Fruit fly (Drosophila melanogaster) whole organism, embryonic: ENCODE data around the gene sloth1.

Experiments used
- Ada2b ChIP-seq: fragments of 200-800 bp; sonication (Bioruptor generic); IDR thresholded peaks from 2 replicates; pipeline ENCODE4 v1.3.6; 2022; ENCODE audit warnings: missing biosample characterization, missing genetic modification characterization
- Awh ChIP-seq: fragments of 200-800 bp; sonication (Bioruptor generic); IDR thresholded peaks from 2 replicates; pipeline ENCODE4, ENCODE4 v1.3.6; 2022; ENCODE audit warnings: missing biosample characterization, missing genetic modification characterization
- Blimp-1 ChIP-seq: fragments of 200-800 bp; sonication (Bioruptor generic); optimal IDR thresholded peaks from 3 replicates; lab custom pipeline; 2018; ENCODE audit warnings: missing biosample characterization, missing genetic modification characterization, mild to moderate bottlenecking, moderate library complexity, missing genetic modification reagents
- CG10654 ChIP-seq: fragments of 200-800 bp; sonication (Bioruptor generic); optimal IDR thresholded peaks from 2 replicates; lab custom pipeline; 2016; ENCODE audit warnings: missing biosample characterization, missing genetic modification characterization
- CG10979 ChIP-seq: fragments of 200-800 bp; sonication (Bioruptor generic); optimal IDR thresholded peaks from 2 replicates; lab custom pipeline; 2018; ENCODE audit warnings: missing biosample characterization, mild to moderate bottlenecking, missing genetic modification characterization, moderate library complexity
- CG11504 ChIP-seq: fragments of 200-800 bp; sonication (Bioruptor generic); optimal IDR thresholded peaks from 3 replicates; lab custom pipeline; 2019; ENCODE audit warnings: missing biosample characterization, mild to moderate bottlenecking, missing genetic modification characterization, moderate library complexity
- CG11695 ChIP-seq: fragments of 200-800 bp; sonication (Bioruptor generic); IDR thresholded peaks from 3 replicates; pipeline ENCODE4 v1.3.6; 2022; ENCODE audit warnings: missing biosample characterization, missing genetic modification characterization
- CG13424 ChIP-seq: fragments of 200-800 bp; sonication (Bioruptor generic); optimal IDR thresholded peaks from 2 replicates; lab custom pipeline; 2019; ENCODE audit warnings: missing biosample characterization, mild to moderate bottlenecking, missing genetic modification characterization, moderate library complexity
- CG14441 ChIP-seq: fragments of 200-800 bp; sonication (Bioruptor generic); IDR thresholded peaks from 2 replicates; pipeline ENCODE4 v1.3.6; 2022; ENCODE audit warnings: missing biosample characterization, missing genetic modification characterization
- CG15601 ChIP-seq: fragments of 200-800 bp; sonication (Bioruptor generic); optimal IDR thresholded peaks from 3 replicates; lab custom pipeline; 2019; ENCODE audit warnings: missing biosample characterization, mild to moderate bottlenecking, missing genetic modification characterization, moderate library complexity
- CG1603 ChIP-seq: fragments of 200-800 bp; sonication (Bioruptor generic); optimal IDR thresholded peaks from 2 replicates; lab custom pipeline; 2019; ENCODE audit warnings: missing biosample characterization, mild to moderate bottlenecking, missing genetic modification characterization, moderate library complexity
- CG16813 ChIP-seq: fragments of 200-800 bp; sonication (Bioruptor generic); IDR thresholded peaks from 3 replicates; pipeline ENCODE4 v1.3.6; 2022; ENCODE audit warnings: missing biosample characterization, missing genetic modification characterization; ENCODE audit not compliant: partially characterized antibody
- CG17359 ChIP-seq: fragments of 200-800 bp; sonication (Bioruptor generic); optimal IDR thresholded peaks from 3 replicates; lab custom pipeline; 2018; ENCODE audit warnings: missing biosample characterization, mild to moderate bottlenecking, missing genetic modification characterization, moderate library complexity
- CG34224 ChIP-seq: fragments of 200-800 bp; sonication (Bioruptor generic); IDR thresholded peaks from 3 replicates; pipeline ENCODE4 v1.3.6; 2022; ENCODE audit warnings: missing biosample characterization, missing genetic modification characterization; ENCODE audit not compliant: partially characterized antibody
- CG3995 ChIP-seq: fragments of 200-800 bp; sonication (Bioruptor generic); optimal IDR thresholded peaks from 3 replicates; lab custom pipeline; 2016; ENCODE audit warnings: missing biosample characterization, missing genetic modification characterization
- Gsc ChIP-seq: fragments of 200-800 bp; sonication (Bioruptor generic); IDR thresholded peaks from 2 replicates; pipeline ENCODE4 v1.3.6; 2022; ENCODE audit warnings: missing biosample characterization, missing genetic modification characterization
- Hr78 ChIP-seq, 2 experiments: fragments of 200-800 bp in 1 of 2; fragments of >200 bp in 1 of 2; sonication (Bioruptor generic) in 1 of 2; optimal IDR thresholded peaks; 2 replicates each; lab custom pipeline; 2017 to 2019; ENCODE audit warnings: missing biosample characterization in 2 of 2, missing genetic modification characterization in 2 of 2, mild to moderate bottlenecking in 1 of 2, moderate library complexity in 1 of 2
- Oli ChIP-seq: fragments of 200-800 bp; sonication (Bioruptor generic); optimal IDR thresholded peaks from 2 replicates; lab custom pipeline; 2018; ENCODE audit warnings: missing biosample characterization, mild to moderate bottlenecking, missing genetic modification characterization, moderate library complexity
- Pdp1 ChIP-seq, 2 experiments: fragments of 200-800 bp; sonication (Bioruptor generic); optimal IDR thresholded peaks; 3 replicates each; lab custom pipeline; 2016; ENCODE audit warnings: missing biosample characterization in 2 of 2, missing genetic modification characterization in 2 of 2, mild to moderate bottlenecking in 1 of 2, moderate library complexity in 1 of 2
- Ptx1 ChIP-seq: fragments of 200-800 bp; sonication (Bioruptor generic); IDR thresholded peaks from 2 replicates; pipeline ENCODE4 v1.3.6; 2022; ENCODE audit warnings: missing biosample characterization, missing genetic modification characterization
- Xrp1 ChIP-seq: fragments of 200-800 bp; sonication (Bioruptor generic); IDR thresholded peaks from 2 replicates; pipeline ENCODE4 v1.3.6; 2022; ENCODE audit warnings: missing biosample characterization, missing genetic modification characterization
- bowl ChIP-seq: fragments of 200-800 bp; sonication (Bioruptor generic); IDR thresholded peaks from 2 replicates; pipeline ENCODE4 v1.3.6; 2022; ENCODE audit warnings: missing biosample characterization, missing genetic modification characterization
- bsh ChIP-seq, 2 experiments: fragments of 200-800 bp; sonication (Bioruptor generic); optimal IDR thresholded peaks; 2 replicates each; lab custom pipeline; 2017 to 2018; ENCODE audit warnings: mild to moderate bottlenecking in 2 of 2, missing biosample characterization in 2 of 2, missing genetic modification characterization in 2 of 2, moderate library complexity in 1 of 2
- croc ChIP-seq: fragments of 200-800 bp; sonication (Bioruptor generic); conservative IDR thresholded peaks from 3 replicates; pipeline ENCODE4 v1.3.6; 2022; ENCODE audit warnings: missing biosample characterization, missing genetic modification characterization
- crol ChIP-seq: fragments of 200-800 bp; sonication (Bioruptor generic); IDR thresholded peaks from 2 replicates; pipeline ENCODE4 v1.3.6; 2022; ENCODE audit warnings: missing biosample characterization, missing genetic modification characterization
- disco-r ChIP-seq: fragments of 200-800 bp; sonication (Bioruptor generic); optimal IDR thresholded peaks from 2 replicates; lab custom pipeline; 2016; ENCODE audit warnings: missing biosample characterization, missing genetic modification characterization
- dmrt11E ChIP-seq: fragments of 200-800 bp; sonication (Bioruptor generic); optimal IDR thresholded peaks from 3 replicates; lab custom pipeline; 2018; ENCODE audit warnings: missing biosample characterization, mild to moderate bottlenecking, missing genetic modification characterization, moderate library complexity
- dmrt99B ChIP-seq: fragments of 200-800 bp; sonication (Bioruptor generic); optimal IDR thresholded peaks from 2 replicates; lab custom pipeline; 2018; ENCODE audit warnings: missing biosample characterization, mild to moderate bottlenecking, missing genetic modification characterization, moderate library complexity
- gem ChIP-seq: fragments of 200-800 bp; sonication (Bioruptor generic); optimal IDR thresholded peaks from 2 replicates; lab custom pipeline; 2019; ENCODE audit warnings: missing biosample characterization, mild to moderate bottlenecking, missing genetic modification characterization, moderate library complexity
- grau ChIP-seq: fragments of 200-800 bp; optimal IDR thresholded peaks from 3 replicates; lab custom pipeline; 2019; ENCODE audit warnings: missing biosample characterization, mild to moderate bottlenecking, missing genetic modification characterization, moderate library complexity
- gro ChIP-seq: fragments of 200-800 bp; sonication (Bioruptor generic); optimal IDR thresholded peaks from 2 replicates; lab custom pipeline; 2016; ENCODE audit warnings: missing biosample characterization, missing genetic modification characterization
- hkb ChIP-seq, 2 experiments: fragments of 200-800 bp in 1 of 2; fragments of >200 bp in 1 of 2; sonication (Bioruptor generic) in 1 of 2; IDR thresholded peaks in 1 of 2; optimal IDR thresholded peaks in 1 of 2; 2 replicates each; pipeline versions ENCODE4 v1.3.6 to Lab custom; 2017 to 2022; ENCODE audit warnings: missing biosample characterization in 1 of 2, missing genetic modification characterization in 1 of 2
- lmd ChIP-seq: fragments of 200-800 bp; sonication (Bioruptor generic); IDR thresholded peaks from 2 replicates; pipeline ENCODE4 v1.3.6; 2022; ENCODE audit warnings: missing biosample characterization, missing genetic modification characterization
- nmo ChIP-seq: fragments of 200-800 bp; sonication (Bioruptor generic); optimal IDR thresholded peaks from 2 replicates; lab custom pipeline; 2018; ENCODE audit warnings: missing biosample characterization, mild to moderate bottlenecking, missing genetic modification characterization, moderate library complexity
- nom ChIP-seq: fragments of 200-800 bp; sonication (Bioruptor generic); optimal IDR thresholded peaks from 2 replicates; lab custom pipeline; 2017; ENCODE audit warnings: missing biosample characterization, missing genetic modification characterization, mild to moderate bottlenecking, moderate library complexity, missing genetic modification reagents
- sens ChIP-seq: fragments of 200-800 bp; sonication (Bioruptor generic); peaks from one replicate; lab custom pipeline; 2016; ENCODE audit warnings: missing biosample characterization, missing genetic modification characterization
- slp2 ChIP-seq: fragments of 200-800 bp; sonication (Bioruptor generic); optimal IDR thresholded peaks from 2 replicates; lab custom pipeline; 2016; ENCODE audit warnings: missing biosample characterization, missing genetic modification characterization
- sqz ChIP-seq: fragments of 200-800 bp; sonication (Bioruptor generic); optimal IDR thresholded peaks from 3 replicates; lab custom pipeline; 2018; ENCODE audit warnings: missing biosample characterization, mild to moderate bottlenecking, missing genetic modification characterization
- ssp ChIP-seq: fragments of 200-800 bp; sonication (Bioruptor generic); IDR thresholded peaks from 2 replicates; pipeline ENCODE4 v1.3.6; 2022; ENCODE audit warnings: missing biosample characterization, missing genetic modification characterization
- stc ChIP-seq: fragments of 200-800 bp; sonication (Bioruptor generic); IDR thresholded peaks from 2 replicates; pipeline ENCODE4 v1.3.6; 2022; ENCODE audit warnings: missing biosample characterization, missing genetic modification characterization
- tin ChIP-seq: fragments of 200-800 bp; sonication (Bioruptor generic); optimal IDR thresholded peaks from 3 replicates; lab custom pipeline; 2016; ENCODE audit warnings: missing biosample characterization, missing genetic modification characterization
- toy ChIP-seq: fragments of 200-800 bp; sonication (Bioruptor generic); IDR thresholded peaks from 2 replicates; pipeline ENCODE4 v1.3.6; 2022; ENCODE audit warnings: missing biosample characterization, missing genetic modification characterization
- vvl ChIP-seq: fragments of 200-800 bp; sonication (Bioruptor generic); IDR thresholded peaks from 2 replicates; pipeline ENCODE4 v1.3.6; 2022; ENCODE audit warnings: missing biosample characterization, missing genetic modification characterization
- z ChIP-seq: fragments of 200-800 bp; sonication (Bioruptor generic); IDR thresholded peaks from 3 replicates; pipeline ENCODE4 v1.3.6; 2022; ENCODE audit warnings: missing biosample characterization, missing genetic modification characterization

Gene sloth1

dm6 chrX:7007693-7008092, 3.5 kb upstream of the sloth1 start:
- TF ChIP-seq stc (GFP tag; lab: Robert Waterston, UW) (no peak), disco-r (GFP tag; lab: Kevin White, UChicago) (no peak), CG16813 (GFP tag; lab: Robert Waterston, UW) (no peak), sens (GFP tag; lab: Kevin White, UChicago) (peak; percentile 83), lmd (no peak), CG10979 (peak; percentile 2), gro (GFP tag; lab: Kevin White, UChicago) (no peak), gem (tag; lab: Kevin White, UChicago) (peak; percentile 5)

dm6 chrX:7008102-7009087, 2.8 kb upstream of the sloth1 start:
- peak; percentile 27 for TF ChIP-seq gem (tag; lab: Kevin White, UChicago)
- peak; percentile 10 for TF ChIP-seq Oli (tag; lab: Kevin White, UChicago)
- TF ChIP-seq CG14441 (GFP tag; lab: Robert Waterston, UW) = peak; percentile 54
- peak; percentile 5 for TF ChIP-seq CG13424
- peak; percentile 1 for TF ChIP-seq nmo (GFP tag; lab: Kevin White, UChicago)
- peak; percentile 55; the same call in 1 of the 3 replicates for TF ChIP-seq z
- TF ChIP-seq Xrp1 (GFP tag; lab: Robert Waterston, UW) = 0 out of 2 replicates have a peak, but pooled peaks have one; percentile 18
- TF ChIP-seq CG15601 (tag; lab: Kevin White, UChicago) = no peak
- TF ChIP-seq CG34224 = 0 out of 3 replicates have a peak, but pooled peaks have one; percentile 23
- no peak for TF ChIP-seq bowl
- TF ChIP-seq crol (GFP tag; lab: Robert Waterston, UW) = peak; percentile 51; the same call in 1 of the 2 replicates
- peak in 1 of 2 experiments; percentile 21 for TF ChIP-seq Hr78 (GFP tag; optimal IDR thresholded peaks at IDR 0.05; lab: Kevin White, UChicago)
- TF ChIP-seq tin (GFP tag; lab: Kevin White, UChicago) = no peak
- 0 out of 2 replicates have a peak, but pooled peaks have one; percentile 14 for TF ChIP-seq stc (GFP tag; lab: Robert Waterston, UW)
- TF ChIP-seq CG11504 = peak; percentile 43
- TF ChIP-seq nom (GFP tag; lab: Kevin White, UChicago) = peak; percentile 45
- peak; percentile 34 for TF ChIP-seq Blimp-1 (GFP tag; lab: Kevin White, UChicago)
- no peak for TF ChIP-seq dmrt11E (tag; lab: Kevin White, UChicago)
- TF ChIP-seq Awh (GFP tag; lab: Robert Waterston, UW) = 0 out of 2 replicates have a peak, but pooled peaks have one; percentile 28
- peak; percentile 36 for TF ChIP-seq bsh (GFP tag; optimal IDR thresholded peaks at IDR 0.05; lab: Kevin White, UChicago)
- no peak for TF ChIP-seq hkb (optimal IDR thresholded peaks at IDR 0.05; lab: Kevin White, UChicago)
- peak; percentile 40; the same call in 1 of the 2 replicates for TF ChIP-seq hkb (GFP tag; IDR thresholded peaks at IDR 0.05; lab: Robert Waterston, UW)
- no peak for TF ChIP-seq croc
- peak; percentile 36; the same call in 1 of the 2 replicates for TF ChIP-seq vvl (GFP tag; lab: Robert Waterston, UW)
- TF ChIP-seq Ada2b (GFP tag; lab: Robert Waterston, UW) = no peak
- 0 out of 2 replicates have a peak, but pooled peaks have one; percentile 13 for TF ChIP-seq Ptx1
- peak; percentile 85 for TF ChIP-seq grau
- no peak for TF ChIP-seq toy (GFP tag; lab: Robert Waterston, UW)
- 0 out of 3 replicates have a peak, but pooled peaks have one; percentile 37 for TF ChIP-seq CG11695
- TF ChIP-seq CG17359 (tag; lab: Kevin White, UChicago) = peak; percentile 3
- TF ChIP-seq slp2 (GFP tag; lab: Kevin White, UChicago) = no peak
- no peak for TF ChIP-seq CG3995 (GFP tag; lab: Kevin White, UChicago)
- peak; percentile 33 for TF ChIP-seq dmrt99B (tag; lab: Kevin White, UChicago)
- TF ChIP-seq ssp (GFP tag; lab: Robert Waterston, UW) = no peak
- peak; percentile 8 for TF ChIP-seq CG1603 (tag; lab: Kevin White, UChicago)
- TF ChIP-seq Pdp1 (GFP tag; optimal IDR thresholded peaks at IDR 0.05; lab: Kevin White, UChicago) = peak in 1 of 2 experiments; percentile 32
- TF ChIP-seq sqz (GFP tag; lab: Kevin White, UChicago) = peak; percentile 13
- TF ChIP-seq CG10654 (GFP tag; lab: Kevin White, UChicago) = no peak
- TF ChIP-seq Gsc (GFP tag; lab: Robert Waterston, UW) = no peak
